Worm (Caenorhabditis elegans) whole organism, L4 larva: Measurements from ENCODE around the gene C25F9.13.
A peak's percentile ranks its signal among the peaks of the same experiment; 100 is the strongest.

Experiments used
- R02D3.7 ChIP-seq: fragments of 150-350 bp; sonication (generic microtip); optimal IDR thresholded peaks from 3 replicates; lab custom pipeline; 2014; ENCODE audit warnings: missing biosample characterization, missing genetic modification characterization
- T20F7.1 ChIP-seq: fragments of 200-800 bp; sonication (Bioruptor generic); optimal IDR thresholded peaks from 2 replicates; lab custom pipeline; 2018; ENCODE audit warnings: mild to moderate bottlenecking, missing genetic modification characterization, missing compliant biosample characterization
- Y48G9A.11 ChIP-seq: fragments of 200-800 bp; sonication (Bioruptor generic); IDR thresholded peaks from 2 replicates; pipeline ENCODE4 v1.3.6; 2022; ENCODE audit warnings: missing genetic modification reagents, missing genetic modification characterization, missing compliant biosample characterization
- Y5F2A.4 ChIP-seq: fragments of 200-800 bp; sonication (Bioruptor generic); optimal IDR thresholded peaks from 2 replicates; lab custom pipeline; 2018; ENCODE audit warnings: mild to moderate bottlenecking, missing genetic modification characterization, missing compliant biosample characterization
- ZK337.2 ChIP-seq: fragments of 200-800 bp; sonication (Bioruptor generic); IDR thresholded peaks from 2 replicates; pipeline ENCODE4 v1.3.6; 2022; ENCODE audit warnings: missing genetic modification reagents, missing genetic modification characterization, missing compliant biosample characterization
- ceh-28 ChIP-seq: fragments of 150-350 bp; optimal IDR thresholded peaks from 2 replicates; lab custom pipeline; 2014; ENCODE audit warnings: missing biosample characterization, missing genetic modification reagents, missing genetic modification characterization
- ceh-82 ChIP-seq: sonication (generic microtip); optimal IDR thresholded peaks from 2 replicates; lab custom pipeline; 2017; ENCODE audit warnings: missing biosample characterization, missing genetic modification characterization
- ces-1 ChIP-seq: fragments of 150-350 bp; sonication (generic microtip); optimal IDR thresholded peaks from 4 replicates; lab custom pipeline; 2014; ENCODE audit warnings: missing biosample characterization, missing genetic modification reagents, missing genetic modification characterization
- cey-2 ChIP-seq: sonication (generic microtip); optimal IDR thresholded peaks from 3 replicates; lab custom pipeline; 2017; ENCODE audit warnings: missing genetic modification characterization, mild to moderate bottlenecking, missing compliant biosample characterization, antibody characterized with exemption, borderline replicate concordance; ENCODE audit not compliant: insufficient read depth
- daf-16 ChIP-seq, 3 experiments: sonication (generic microtip); optimal IDR thresholded peaks; 2 replicates each; lab custom pipeline; 2016 to 2017; ENCODE audit warnings: missing genetic modification characterization in 3 of 3, missing genetic modification reagents in 3 of 3, mild to moderate bottlenecking in 2 of 3, missing compliant biosample characterization in 2 of 3, missing biosample characterization in 1 of 3, moderate library complexity in 1 of 3
- daf-8 ChIP-seq: fragments of 200-800 bp; sonication (Bioruptor generic); IDR thresholded peaks from 2 replicates; pipeline ENCODE4 v1.3.6; 2022; ENCODE audit warnings: missing genetic modification characterization, missing compliant biosample characterization
- dmd-6 ChIP-seq: fragments of 200-800 bp; sonication (Bioruptor generic); IDR thresholded peaks from 2 replicates; pipeline ENCODE4 v1.3.6; 2022; ENCODE audit warnings: missing genetic modification reagents, missing genetic modification characterization, missing compliant biosample characterization
- duxl-1 ChIP-seq: sonication (generic microtip); optimal IDR thresholded peaks from 2 replicates; lab custom pipeline; 2016; ENCODE audit warnings: mild to moderate bottlenecking, missing genetic modification characterization, moderate library complexity, missing compliant biosample characterization; ENCODE audit not compliant: poor library complexity
- dve-1 ChIP-seq: sonication (generic microtip); optimal IDR thresholded peaks from 2 replicates; lab custom pipeline; 2017; ENCODE audit warnings: antibody characterized with exemption, mild to moderate bottlenecking, missing genetic modification characterization, missing compliant biosample characterization; ENCODE audit not compliant: insufficient read depth
- fos-1 ChIP-seq: fragments of 150-350 bp; optimal IDR thresholded peaks from 2 replicates; lab custom pipeline; 2014; ENCODE audit warnings: missing biosample characterization, missing genetic modification characterization
- hlh-11 ChIP-seq: fragments of 200-800 bp; sonication (Bioruptor generic); optimal IDR thresholded peaks from 2 replicates; lab custom pipeline; 2018; ENCODE audit warnings: mild to moderate bottlenecking, missing genetic modification characterization, missing compliant biosample characterization
- hlh-30 ChIP-seq: sonication (generic microtip); optimal IDR thresholded peaks from 2 replicates; lab custom pipeline; 2017; ENCODE audit warnings: antibody characterized with exemption, mild to moderate bottlenecking, missing genetic modification characterization, missing compliant biosample characterization; ENCODE audit not compliant: insufficient read depth
- jun-1 ChIP-seq: fragments of 150-350 bp; optimal IDR thresholded peaks from 2 replicates; lab custom pipeline; 2014; ENCODE audit warnings: missing biosample characterization, missing genetic modification reagents, missing genetic modification characterization
- lin-1 ChIP-seq: fragments of 200-800 bp; sonication (Bioruptor generic); IDR thresholded peaks from 2 replicates; pipeline ENCODE4 v1.3.6; 2022; ENCODE audit warnings: missing genetic modification reagents, missing genetic modification characterization, missing compliant biosample characterization
- lin-29 ChIP-seq: fragments of 200-800 bp; sonication (Bioruptor generic); IDR thresholded peaks from 2 replicates; pipeline ENCODE4 v1.3.6; 2022; ENCODE audit warnings: missing genetic modification reagents, missing genetic modification characterization, missing compliant biosample characterization
- lsy-2 ChIP-seq, 2 experiments: fragments of 150-350 bp in 1 of 2; sonication (generic microtip) in 1 of 2; optimal IDR thresholded peaks; 2 replicates each; lab custom pipeline; 2014 to 2017; ENCODE audit warnings: missing biosample characterization in 2 of 2, missing genetic modification characterization in 2 of 2
- mes-2 ChIP-seq: sonication (generic microtip); optimal IDR thresholded peaks from 2 replicates; lab custom pipeline; 2016; ENCODE audit warnings: missing genotype, mild to moderate bottlenecking, missing genetic modification characterization, missing compliant biosample characterization; ENCODE audit not compliant: poor library complexity, severe bottlenecking
- mxl-3 ChIP-seq: fragments of 200-800 bp; sonication (Bioruptor generic); optimal IDR thresholded peaks from 2 replicates; lab custom pipeline; 2018; ENCODE audit warnings: mild to moderate bottlenecking, missing genetic modification characterization, missing compliant biosample characterization
- nhr-28 ChIP-seq: fragments of 150-350 bp; optimal IDR thresholded peaks from 2 replicates; lab custom pipeline; 2014; ENCODE audit warnings: missing biosample characterization, missing genetic modification characterization
- pha-4 ChIP-seq, 2 experiments: fragments of 150-350 bp in 1 of 2; fragments of 200-800 bp in 1 of 2; sonication (Bioruptor generic) in 1 of 2; IDR thresholded peaks in 1 of 2; optimal IDR thresholded peaks in 1 of 2; 2 replicates each; pipeline versions ENCODE4 v1.3.6 to Lab custom; 2014 to 2022; ENCODE audit warnings: missing genetic modification characterization in 2 of 2, missing genetic modification reagents in 2 of 2, missing biosample characterization in 1 of 2, missing compliant biosample characterization in 1 of 2
- php-3 ChIP-seq: fragments of 200-800 bp; sonication (Bioruptor generic); IDR thresholded peaks from 2 replicates; pipeline ENCODE4 v1.3.6; 2022; ENCODE audit warnings: missing genetic modification reagents, missing genetic modification characterization, missing compliant biosample characterization
- pqm-1 ChIP-seq: sonication (generic microtip); optimal IDR thresholded peaks from 2 replicates; lab custom pipeline; 2017; ENCODE audit warnings: missing biosample characterization, missing genetic modification characterization
- rbr-2 ChIP-seq: sonication (generic microtip); optimal IDR thresholded peaks from 2 replicates; lab custom pipeline; 2016; ENCODE audit warnings: missing genotype, missing genetic modification characterization, missing compliant biosample characterization
- sdz-12 ChIP-seq: fragments of 200-800 bp; sonication (Bioruptor generic); optimal IDR thresholded peaks from 2 replicates; lab custom pipeline; 2018; ENCODE audit warnings: mild to moderate bottlenecking, missing genetic modification characterization, missing compliant biosample characterization
- snpc-1.2 ChIP-seq: fragments of 200-800 bp; sonication (Bioruptor generic); IDR thresholded peaks from 2 replicates; pipeline ENCODE4 v1.3.6; 2022; ENCODE audit warnings: missing genetic modification reagents, missing genetic modification characterization, missing compliant biosample characterization
- spr-1 ChIP-seq: sonication (generic microtip); optimal IDR thresholded peaks from 2 replicates; lab custom pipeline; 2016; ENCODE audit warnings: mild to moderate bottlenecking, missing genetic modification characterization, missing compliant biosample characterization
- unc-130 ChIP-seq: sonication (generic microtip); optimal IDR thresholded peaks from 2 replicates; lab custom pipeline; 2016; ENCODE audit warnings: missing genetic modification reagents, missing genetic modification characterization, missing compliant biosample characterization
- unc-62 ChIP-seq, 3 experiments: fragments of 150-350 bp in 1 of 3; sonication (generic microtip); optimal IDR thresholded peaks in 2 of 3; peaks in 1 of 3; 1 replicate in 1 of 3; 2 replicates in 2 of 3; lab custom pipeline; 2014 to 2017; ENCODE audit warnings: missing biosample characterization in 3 of 3, missing genetic modification characterization in 3 of 3, missing genetic modification reagents in 3 of 3, missing genotype in 1 of 3
- vab-7 ChIP-seq: fragments of 200-800 bp; sonication (Bioruptor generic); IDR thresholded peaks from 2 replicates; pipeline ENCODE4 v1.3.6; 2022; ENCODE audit warnings: missing genetic modification reagents, missing genetic modification characterization, missing compliant biosample characterization
- zag-1 ChIP-seq: fragments of 150-350 bp; optimal IDR thresholded peaks from 2 replicates; lab custom pipeline; 2014; ENCODE audit warnings: missing biosample characterization, missing genetic modification characterization
- ztf-7 ChIP-seq: fragments of 150-350 bp; optimal IDR thresholded peaks from 2 replicates; lab custom pipeline; 2014; ENCODE audit warnings: missing biosample characterization, missing genetic modification characterization

The C25F9.13 gene

DNA sequence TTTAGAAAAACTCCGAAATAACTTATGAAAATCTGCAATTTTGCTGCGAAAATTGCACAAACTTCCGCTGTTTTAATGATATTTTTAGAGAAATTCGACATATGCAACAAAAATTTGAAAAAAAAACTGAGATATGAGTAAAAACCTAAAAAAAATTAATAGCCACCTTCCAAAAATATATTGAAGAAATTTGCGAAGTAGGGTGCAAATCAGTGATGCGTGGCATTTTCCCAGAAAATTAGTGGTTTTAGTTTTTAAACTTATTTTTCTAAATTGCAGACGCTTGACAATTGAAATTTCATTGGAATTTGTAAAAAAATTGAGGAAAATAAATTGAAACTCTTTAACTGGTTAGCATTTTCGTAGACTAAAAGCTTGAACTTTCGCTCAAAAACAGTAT is at the start of gene C25F9.13:
TSS of gene C25F9.13 (minus strand) at position 101 of the 400 bp plus-strand sequence.
- no peak for TF ChIP-seq jun-1 (tag; lab: Kevin White, UChicago)
- TF ChIP-seq pha-4 (GFP tag; IDR thresholded peaks at IDR 0.05; lab: Robert Waterston, UW): no peak
- no peak for TF ChIP-seq pha-4 (tag; optimal IDR thresholded peaks at IDR 0.05; lab: Kevin White, UChicago)

DNA sequence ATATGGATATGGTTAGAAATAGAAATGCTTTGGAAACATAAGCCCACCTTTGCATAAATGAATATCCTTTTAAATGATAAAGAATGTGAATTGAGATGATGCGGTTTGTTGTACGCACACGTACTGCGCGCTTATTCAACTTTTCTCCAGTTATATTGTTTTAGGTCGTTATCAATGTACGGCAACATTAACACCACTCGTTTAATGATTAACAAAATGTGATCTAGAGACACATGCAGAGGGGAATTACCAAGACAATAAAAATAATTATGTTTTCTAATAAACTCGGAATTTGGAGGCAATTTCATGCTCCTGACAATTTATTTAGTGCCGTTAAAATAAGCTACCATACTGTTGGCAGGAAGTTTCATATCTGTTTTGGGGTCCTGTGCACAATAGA is 46.7 kb upstream of the C25F9.13 start, which contains the start of gene M04C3.1:
TSS of gene M04C3.1 (minus strand) at position 164 of the 400 bp plus-strand sequence.
- no peak for TF ChIP-seq daf-16 (GFP tag; optimal IDR thresholded peaks at IDR 0.05; lab: Kevin White, UChicago)
- TF ChIP-seq daf-16 (tag; optimal IDR thresholded peaks at IDR 0.05; lab: Kevin White, UChicago): peak; percentile 71
- peak; percentile 22 for TF ChIP-seq hlh-30 (tag; lab: Kevin White, UChicago)
- no peak for TF ChIP-seq snpc-1.2 (GFP tag; lab: Robert Waterston, UW)
- TF ChIP-seq lsy-2 (tag; optimal IDR thresholded peaks at IDR 0.05; lab: Kevin White, UChicago): peak in 1 of 2 experiments; percentile 5
- TF ChIP-seq dve-1 (tag; lab: Kevin White, UChicago): peak; percentile 66
- TF ChIP-seq lin-29 (GFP tag; lab: Robert Waterston, UW): no peak
- peak; percentile 49 for TF ChIP-seq nhr-28 (tag; lab: Kevin White, UChicago)
- TF ChIP-seq ceh-82 (tag; lab: Kevin White, UChicago): no peak
- TF ChIP-seq jun-1 (tag; lab: Kevin White, UChicago): no peak
- TF ChIP-seq pqm-1 (tag; lab: Kevin White, UChicago): peak; percentile 79
- no peak for TF ChIP-seq R02D3.7 (tag; lab: Kevin White, UChicago)
- peak; percentile 72 for TF ChIP-seq php-3
- peak; percentile 27; the same call in 1 of the 2 replicates for TF ChIP-seq dmd-6 (GFP tag; lab: Robert Waterston, UW)

DNA sequence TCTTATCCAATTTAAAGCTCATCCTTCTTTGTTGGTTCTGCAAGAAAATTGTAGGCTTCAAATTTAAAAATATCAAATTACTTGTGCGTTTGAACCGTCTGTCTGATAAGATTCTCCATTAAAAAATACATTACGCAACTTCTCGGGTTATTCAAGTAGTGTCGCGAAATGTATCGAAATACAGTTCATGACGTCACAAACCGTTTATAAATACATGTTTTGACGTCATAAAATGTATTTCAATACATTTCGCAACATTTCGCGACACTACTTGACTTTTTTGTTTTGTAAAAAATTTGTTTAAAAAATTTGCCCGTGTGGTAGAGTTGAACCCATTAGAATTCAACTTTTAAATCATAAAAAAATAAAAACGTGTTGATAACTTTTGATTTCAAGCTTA is 44.8 kb upstream of the C25F9.13 start:
- TF ChIP-seq unc-130 (GFP tag; lab: Kevin White, UChicago) (no peak), lsy-2 (tag; optimal IDR thresholded peaks at IDR 0.05; lab: Kevin White, UChicago) (peak in 1 of 2 experiments; percentile 4), zag-1 (tag; lab: Kevin White, UChicago) (no peak), lin-1 (GFP tag; lab: Robert Waterston, UW) (no peak), nhr-28 (tag; lab: Kevin White, UChicago) (peak; percentile 34), daf-16 (GFP tag; optimal IDR thresholded peaks at IDR 0.05; lab: Kevin White, UChicago) (no peak), daf-16 (tag; optimal IDR thresholded peaks at IDR 0.05; lab: Kevin White, UChicago) (peak; percentile 72), ces-1 (GFP tag; lab: Kevin White, UChicago) (no peak), R02D3.7 (tag; lab: Kevin White, UChicago) (no peak), ceh-28 (tag; lab: Kevin White, UChicago) (no peak), vab-7 (GFP tag; lab: Robert Waterston, UW) (no peak), dve-1 (tag; lab: Kevin White, UChicago) (peak; percentile 27), cey-2 (tag; lab: Kevin White, UChicago) (no peak), mes-2 (tag; lab: Kevin White, UChicago) (no peak), sdz-12 (no peak), Y48G9A.11 (GFP tag; lab: Robert Waterston, UW) (no peak)

DNA sequence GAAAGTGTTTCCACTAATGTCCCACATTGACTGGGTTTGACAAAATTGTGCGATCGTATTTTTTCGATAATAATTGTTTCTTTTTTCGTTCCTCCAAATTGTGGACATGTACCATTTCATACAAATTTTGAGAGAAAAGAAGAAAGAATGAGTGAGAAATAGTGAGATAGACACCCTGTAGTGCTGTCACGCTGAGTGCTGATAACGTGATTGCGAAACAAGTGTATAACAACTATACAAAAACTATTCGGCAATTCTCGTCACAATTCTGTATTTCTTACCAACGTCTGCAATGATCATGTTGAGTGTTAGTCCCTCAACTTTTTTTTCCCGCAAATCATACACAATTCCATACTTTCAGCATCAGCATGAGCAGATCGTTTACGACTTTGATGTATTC is 37.5 kb upstream of the C25F9.13 start, which contains the start of gene C25F9.14:
TSS of gene C25F9.14 (plus strand) at position 178 of the 400 bp plus-strand sequence.
- TF ChIP-seq duxl-1 (tag; lab: Kevin White, UChicago) (no peak), Y5F2A.4 (GFP tag; lab: Kevin White, UChicago) (no peak), rbr-2 (tag; lab: Kevin White, UChicago) (no peak), lin-29 (GFP tag; lab: Robert Waterston, UW) (no peak), lsy-2 (tag; optimal IDR thresholded peaks at IDR 0.05; lab: Kevin White, UChicago) (no peak), ZK337.2 (GFP tag; lab: Robert Waterston, UW) (no peak), daf-16 (GFP tag; optimal IDR thresholded peaks at IDR 0.05; lab: Kevin White, UChicago) (no peak), daf-16 (tag; optimal IDR thresholded peaks at IDR 0.05; lab: Kevin White, UChicago) (peak; percentile 17), nhr-28 (tag; lab: Kevin White, UChicago) (peak; percentile 59), unc-62 (GFP tag; optimal IDR thresholded peaks at IDR 0.05 in 1 of 2; lab: Kevin White, UChicago) (no peak), unc-62 (tag; optimal IDR thresholded peaks at IDR 0.05; lab: Kevin White, UChicago) (no peak), T20F7.1 (GFP tag; lab: Kevin White, UChicago) (no peak), Y48G9A.11 (GFP tag; lab: Robert Waterston, UW) (no peak), spr-1 (tag; lab: Kevin White, UChicago) (no peak), pqm-1 (tag; lab: Kevin White, UChicago) (peak; percentile 56), mxl-3 (GFP tag; lab: Kevin White, UChicago) (peak; percentile 19), hlh-11 (tag; lab: Kevin White, UChicago) (peak; percentile 12), fos-1 (tag; lab: Kevin White, UChicago) (no peak), lin-1 (GFP tag; lab: Robert Waterston, UW) (no peak), daf-8 (GFP tag; lab: Robert Waterston, UW) (no peak), ceh-28 (tag; lab: Kevin White, UChicago) (no peak), dmd-6 (GFP tag; lab: Robert Waterston, UW) (0 out of 2 replicates have a peak, but pooled peaks have one; percentile 17), hlh-30 (tag; lab: Kevin White, UChicago) (peak; percentile 20), ztf-7 (tag; lab: Kevin White, UChicago) (no peak)
- TF ChIP-seq, all 104 proteins: peak for 7
